Worm (Caenorhabditis elegans): ENCODE results near the gene ZK686.1.

DNA sequence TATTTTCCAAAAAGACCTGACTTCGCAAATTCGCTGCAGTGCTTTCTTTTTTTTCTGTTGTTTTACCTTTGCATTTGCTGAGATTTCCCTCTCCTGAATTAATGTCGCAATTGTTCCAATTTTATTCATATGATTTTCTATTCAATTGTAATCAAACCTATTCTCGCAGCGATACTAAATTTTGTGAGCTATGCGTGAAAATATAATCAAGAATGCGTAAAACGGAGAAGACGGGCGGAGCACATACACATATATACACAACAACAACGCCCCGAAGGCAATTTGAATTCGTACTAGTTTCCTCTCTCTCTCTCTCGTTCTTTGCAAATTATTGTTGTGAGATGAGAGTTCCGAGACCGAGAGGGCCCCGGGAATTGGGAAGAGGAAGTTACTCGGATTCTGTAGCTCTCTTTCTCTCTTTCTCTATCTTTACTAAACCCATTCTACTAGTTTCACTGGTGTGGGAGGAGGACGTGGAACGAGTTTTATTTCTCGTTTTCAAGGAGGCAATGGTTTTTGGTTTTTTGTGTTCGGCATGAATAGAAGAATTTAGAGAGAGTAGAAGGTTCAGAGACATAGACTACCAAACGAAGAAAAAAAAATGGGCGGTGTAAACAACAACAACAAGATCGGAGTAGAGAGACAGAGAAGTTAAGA, 49.4 kb upstream of the ZK686.1 start:
- TF ChIP-seq unc-62 (GFP tag; optimal IDR thresholded peaks at IDR 0.05 in 1 of 2) = peak in 1 of 2 experiments; percentile 93
- peak; percentile 10 for TF ChIP-seq unc-62 (tag; optimal IDR thresholded peaks at IDR 0.05)
- TF ChIP-seq unc-39 (tag; optimal IDR thresholded peaks at IDR 0.05) = no peak
- no peak for TF ChIP-seq zip-11 (GFP tag; IDR thresholded peaks at IDR 0.05)

Measured in whole organism, L4 larva.